Worm (Caenorhabditis elegans) whole organism, late embryonic: ENCODE measurements around the gene morc-1.

Experiments
- K02D7.2 ChIP-seq: sonication (generic microtip); optimal IDR thresholded peaks from 2 replicates; lab custom pipeline; 2017; ENCODE audit warnings: mild to moderate bottlenecking, missing genetic modification characterization, missing compliant biosample characterization
- K09A11.1 ChIP-seq: sonication (generic microtip); optimal IDR thresholded peaks from 2 replicates; lab custom pipeline; 2017; ENCODE audit warnings: antibody characterized with exemption, mild to moderate bottlenecking, missing genetic modification characterization, missing compliant biosample characterization; ENCODE audit not compliant: insufficient read depth
- ama-1 ChIP-seq: fragments of 150-350 bp; optimal IDR thresholded peaks from 2 replicates; lab custom pipeline; 2014
- ceh-22 ChIP-seq: sonication (generic microtip); optimal IDR thresholded peaks from 2 replicates; lab custom pipeline; 2017; ENCODE audit warnings: missing biosample characterization, missing genetic modification characterization
- ceh-45 ChIP-seq: fragments of 200-800 bp; sonication (Bioruptor generic); IDR thresholded peaks from 2 replicates; pipeline ENCODE4 v1.3.6; 2022; ENCODE audit warnings: missing genetic modification reagents, missing genetic modification characterization, missing compliant biosample characterization
- dmd-4 ChIP-seq: sonication (generic microtip); optimal IDR thresholded peaks from 2 replicates; lab custom pipeline; 2016; ENCODE audit warnings: borderline replicate concordance, missing genetic modification characterization, missing compliant biosample characterization
- gmeb-2 ChIP-seq: sonication (generic microtip); optimal IDR thresholded peaks from 2 replicates; lab custom pipeline; 2016; ENCODE audit warnings: missing genetic modification characterization, inconsistent platforms, missing compliant biosample characterization
- hlh-30 ChIP-seq: sonication (generic microtip); optimal IDR thresholded peaks from 2 replicates; lab custom pipeline; 2017; ENCODE audit warnings: antibody characterized with exemption, missing genetic modification characterization, missing compliant biosample characterization; ENCODE audit not compliant: insufficient read depth
- madf-2 ChIP-seq: sonication (generic microtip); optimal IDR thresholded peaks from 2 replicates; lab custom pipeline; 2017; ENCODE audit warnings: missing genetic modification characterization, missing compliant biosample characterization
- pat-9 ChIP-seq: fragments of 200-800 bp; sonication (Bioruptor generic); optimal IDR thresholded peaks from 2 replicates; lab custom pipeline; 2018; ENCODE audit warnings: mild to moderate bottlenecking, missing genetic modification characterization, moderate library complexity, missing compliant biosample characterization
- pha-2 ChIP-seq: sonication (generic microtip); optimal IDR thresholded peaks from 2 replicates; lab custom pipeline; 2017; ENCODE audit warnings: mild to moderate bottlenecking, missing genetic modification characterization, missing compliant biosample characterization
- rnt-1 ChIP-seq: sonication (generic microtip); optimal IDR thresholded peaks from 2 replicates; lab custom pipeline; 2016; ENCODE audit warnings: missing genetic modification characterization, missing compliant biosample characterization
- sdc-2 ChIP-seq: sonication (generic microtip); optimal IDR thresholded peaks from 2 replicates; lab custom pipeline; 2016; ENCODE audit warnings: missing genotype, missing genetic modification characterization, missing compliant biosample characterization
- syd-9 ChIP-seq: sonication (generic microtip); optimal IDR thresholded peaks from 2 replicates; lab custom pipeline; 2016; ENCODE audit warnings: mild to moderate bottlenecking, missing genetic modification characterization, moderate library complexity, missing compliant biosample characterization
- tbx-7 ChIP-seq: sonication (generic microtip); optimal IDR thresholded peaks from 2 replicates; lab custom pipeline; 2016; ENCODE audit warnings: missing genotype, missing genetic modification characterization, missing compliant biosample characterization

The morc-1 gene

ce11 chrIII:5155393-5155792 lies 51.3 kb downstream of the morc-1 start:
- no peak for TF ChIP-seq pha-2
- no peak for TF ChIP-seq rnt-1 (tag; lab: Kevin White, UChicago)
- no peak for TF ChIP-seq hlh-30 (tag; lab: Kevin White, UChicago)
- TF ChIP-seq ceh-45 (GFP tag; lab: Robert Waterston, UW) = no peak
- TF ChIP-seq ceh-22 = no peak
- no peak for TF ChIP-seq tbx-7
- no peak for TF ChIP-seq madf-2 (tag; lab: Kevin White, UChicago)
- TF ChIP-seq dmd-4 = no peak
- no peak for TF ChIP-seq gmeb-2 (tag; lab: Kevin White, UChicago)
- no peak for TF ChIP-seq K02D7.2
- TF ChIP-seq syd-9 = no peak
- no peak for TF ChIP-seq K09A11.1 (tag; lab: Kevin White, UChicago)
- TF ChIP-seq sdc-2 (tag; lab: Kevin White, UChicago) = no peak
- no peak for TF ChIP-seq ama-1 (lab: Kevin White, UChicago)
- no peak for TF ChIP-seq pat-9
